Worm (Caenorhabditis elegans) whole organism, young adult: ENCODE measurements around the gene frh-1.

Experiments used
- C17E4.6 ChIP-seq: fragments of 200-800 bp; sonication (Bioruptor generic); IDR thresholded peaks from 2 replicates; pipeline ENCODE4 v1.3.6; 2022; ENCODE audit warnings: missing genetic modification reagents, missing genetic modification characterization, missing compliant biosample characterization
- F10E7.11 ChIP-seq: sonication (generic microtip); optimal IDR thresholded peaks from 2 replicates; lab custom pipeline; 2017; ENCODE audit warnings: mild to moderate bottlenecking, missing genetic modification characterization, moderate library complexity, missing compliant biosample characterization
- F57A8.1 ChIP-seq: fragments of 200-800 bp; sonication (Bioruptor generic); optimal IDR thresholded peaks from 2 replicates; lab custom pipeline; 2018; ENCODE audit warnings: mild to moderate bottlenecking, missing genetic modification characterization, moderate library complexity, missing compliant biosample characterization
- K11D2.4 ChIP-seq: fragments of 200-800 bp; sonication (Bioruptor generic); IDR thresholded peaks from 2 replicates; pipeline ENCODE4 v1.3.6; 2022; ENCODE audit warnings: missing genetic modification reagents, missing genetic modification characterization, missing compliant biosample characterization
- Y53G8AR.9 ChIP-seq: fragments of 200-800 bp; sonication (Bioruptor generic); conservative IDR thresholded peaks from 2 replicates; pipeline ENCODE4 v1.3.6; 2022; ENCODE audit warnings: missing genetic modification reagents, missing genetic modification characterization, missing compliant biosample characterization
- Y56A3A.18 ChIP-seq: fragments of 200-800 bp; sonication (Bioruptor generic); IDR thresholded peaks from 2 replicates; pipeline ENCODE4 v1.3.6; 2022; ENCODE audit warnings: missing genetic modification reagents, missing genetic modification characterization, missing compliant biosample characterization
- Y79H2A.3 ChIP-seq: fragments of 200-800 bp; sonication (Bioruptor generic); conservative IDR thresholded peaks from 2 replicates; pipeline ENCODE4 v1.3.6; 2022; ENCODE audit warnings: missing genetic modification reagents, missing genetic modification characterization, missing compliant biosample characterization
- ZK185.1 ChIP-seq: sonication (generic microtip); optimal IDR thresholded peaks from 2 replicates; lab custom pipeline; 2016; ENCODE audit warnings: mild to moderate bottlenecking, missing genetic modification characterization, missing compliant biosample characterization; ENCODE audit not compliant: poor library complexity, severe bottlenecking
- atf-7 ChIP-seq: sonication (generic microtip); optimal IDR thresholded peaks from 2 replicates; lab custom pipeline; 2017; ENCODE audit warnings: mild to moderate bottlenecking, missing genetic modification characterization, missing compliant biosample characterization
- attf-5 ChIP-seq: fragments of 200-800 bp; sonication (Bioruptor generic); optimal IDR thresholded peaks from 2 replicates; lab custom pipeline; 2018; ENCODE audit warnings: mild to moderate bottlenecking, missing genetic modification characterization, missing compliant biosample characterization
- ccch-3 ChIP-seq: fragments of 200-800 bp; sonication (Bioruptor generic); optimal IDR thresholded peaks from 2 replicates; lab custom pipeline; 2018; ENCODE audit warnings: mild to moderate bottlenecking, missing genetic modification characterization, missing compliant biosample characterization
- cebp-1 ChIP-seq, 2 experiments: fragments of 200-800 bp in 1 of 2; sonication (Bioruptor generic) in 1 of 2; sonication (generic microtip) in 1 of 2; IDR thresholded peaks in 1 of 2; optimal IDR thresholded peaks in 1 of 2; 2 replicates each; pipeline versions ENCODE4 v1.3.6 to Lab custom; 2017 to 2022; ENCODE audit warnings: missing compliant biosample characterization in 2 of 2, missing genetic modification characterization in 2 of 2, mild to moderate bottlenecking in 1 of 2, missing genetic modification reagents in 1 of 2, moderate library complexity in 1 of 2
- ceh-58 ChIP-seq: fragments of 200-800 bp; sonication (Bioruptor generic); IDR thresholded peaks from 2 replicates; pipeline ENCODE4 v1.3.6; 2022; ENCODE audit warnings: missing genetic modification characterization, missing compliant biosample characterization
- dox-1 ChIP-seq: fragments of 200-800 bp; sonication (Bioruptor generic); IDR thresholded peaks from 2 replicates; pipeline ENCODE4 v1.3.6; 2022; ENCODE audit warnings: missing genetic modification reagents, missing genetic modification characterization, missing compliant biosample characterization
- dpl-1 ChIP-seq: fragments of 150-350 bp; optimal IDR thresholded peaks from 2 replicates; lab custom pipeline; 2014; ENCODE audit warnings: missing biosample characterization, missing genetic modification reagents, missing genetic modification characterization
- egrh-3 ChIP-seq: fragments of 200-800 bp; sonication (Bioruptor generic); IDR thresholded peaks from 2 replicates; pipeline ENCODE4 v1.3.6; 2022; ENCODE audit warnings: missing genetic modification reagents, missing genetic modification characterization, missing compliant biosample characterization
- ekl-4 ChIP-seq: fragments of 200-800 bp; sonication (Bioruptor generic); IDR thresholded peaks from 2 replicates; pipeline ENCODE4 v1.3.6; 2022; ENCODE audit warnings: missing genetic modification reagents, missing genetic modification characterization, missing compliant biosample characterization
- ets-4 ChIP-seq: fragments of 200-800 bp; sonication (Bioruptor generic); optimal IDR thresholded peaks from 2 replicates; lab custom pipeline; 2018; ENCODE audit warnings: mild to moderate bottlenecking, missing genetic modification characterization, missing compliant biosample characterization
- hlh-12 ChIP-seq: sonication (generic microtip); optimal IDR thresholded peaks from 2 replicates; lab custom pipeline; 2016; ENCODE audit warnings: missing genetic modification characterization, missing compliant biosample characterization
- hlh-26 ChIP-seq: fragments of 200-800 bp; sonication (Bioruptor generic); conservative IDR thresholded peaks from 2 replicates; pipeline ENCODE4 v1.3.6; 2022; ENCODE audit warnings: missing genetic modification reagents, missing genetic modification characterization, missing compliant biosample characterization
- let-526 ChIP-seq: fragments of 200-800 bp; sonication (Bioruptor generic); IDR thresholded peaks from 2 replicates; pipeline ENCODE4 v1.3.6; 2022; ENCODE audit warnings: missing genetic modification reagents, missing genetic modification characterization, missing compliant biosample characterization
- let-607 ChIP-seq, 2 experiments: fragments of 200-800 bp in 1 of 2; sonication (Bioruptor generic) in 1 of 2; sonication (generic microtip) in 1 of 2; optimal IDR thresholded peaks; 2 replicates each; lab custom pipeline; 2016 to 2018; ENCODE audit warnings: mild to moderate bottlenecking in 2 of 2, missing compliant biosample characterization in 2 of 2, missing genetic modification characterization in 2 of 2, moderate library complexity in 2 of 2, missing genotype in 1 of 2
- lin-26 ChIP-seq: fragments of 200-800 bp; sonication (Bioruptor generic); IDR thresholded peaks from 2 replicates; pipeline ENCODE4 v1.3.6; 2022; ENCODE audit warnings: missing genetic modification reagents, missing genetic modification characterization, missing compliant biosample characterization
- lin-35 ChIP-seq, 3 experiments: fragments of 150-350 bp in 2 of 3; sonication (generic microtip) in 1 of 3; optimal IDR thresholded peaks; 2 replicates each; lab custom pipeline; 2014 to 2018; ENCODE audit warnings: missing biosample characterization in 3 of 3, missing genetic modification characterization in 3 of 3, missing genetic modification reagents in 3 of 3
- lsl-1 ChIP-seq: fragments of 200-800 bp; sonication (Bioruptor generic); optimal IDR thresholded peaks from 2 replicates; lab custom pipeline; 2018; ENCODE audit warnings: mild to moderate bottlenecking, missing genetic modification characterization, moderate library complexity, missing compliant biosample characterization
- madf-8 ChIP-seq: fragments of 200-800 bp; sonication (Bioruptor generic); conservative IDR thresholded peaks from 2 replicates; pipeline ENCODE4 v1.3.6; 2022; ENCODE audit warnings: missing genetic modification reagents, missing genetic modification characterization, missing compliant biosample characterization
- mcd-1 ChIP-seq: fragments of 200-800 bp; sonication (Bioruptor generic); IDR thresholded peaks from 2 replicates; pipeline ENCODE4 v1.3.6; 2022; ENCODE audit warnings: missing genetic modification reagents, missing genetic modification characterization, missing compliant biosample characterization
- mes-4 ChIP-seq: sonication (generic microtip); optimal IDR thresholded peaks from 2 replicates; lab custom pipeline; 2016; ENCODE audit warnings: missing genotype, missing genetic modification characterization, missing compliant biosample characterization
- nfya-1 ChIP-seq: sonication (generic microtip); optimal IDR thresholded peaks from 2 replicates; lab custom pipeline; 2017; ENCODE audit warnings: antibody characterized with exemption, missing compliant biosample characterization, missing genetic modification characterization, borderline replicate concordance; ENCODE audit not compliant: insufficient read depth
- nfya-2 ChIP-seq: fragments of 200-800 bp; sonication (Bioruptor generic); IDR thresholded peaks from 2 replicates; pipeline ENCODE4 v1.3.6; 2022; ENCODE audit warnings: missing genetic modification reagents, missing genetic modification characterization, missing compliant biosample characterization
- nhr-80 ChIP-seq: sonication (generic microtip); optimal IDR thresholded peaks from 2 replicates; lab custom pipeline; 2016; ENCODE audit warnings: missing genetic modification characterization, missing compliant biosample characterization
- rcor-1 ChIP-seq: fragments of 200-800 bp; sonication (Bioruptor generic); IDR thresholded peaks from 2 replicates; pipeline ENCODE4 v1.3.6; 2022; ENCODE audit warnings: missing genetic modification reagents, missing genetic modification characterization, missing compliant biosample characterization
- sdz-38 ChIP-seq: sonication (generic microtip); optimal IDR thresholded peaks from 2 replicates; lab custom pipeline; 2016; ENCODE audit warnings: missing genotype, missing genetic modification characterization, missing compliant biosample characterization
- snpc-1.1 ChIP-seq: sonication (generic microtip); optimal IDR thresholded peaks from 2 replicates; lab custom pipeline; 2017; ENCODE audit warnings: missing genetic modification characterization, mild to moderate bottlenecking, missing compliant biosample characterization, antibody characterized with exemption, moderate library complexity, missing genotype, missing genetic modification reagents; ENCODE audit not compliant: insufficient read depth
- snpc-1.3 ChIP-seq: sonication (generic microtip); optimal IDR thresholded peaks from 2 replicates; lab custom pipeline; 2017; ENCODE audit warnings: missing genetic modification characterization, mild to moderate bottlenecking, missing compliant biosample characterization, antibody characterized with exemption, moderate library complexity, missing genotype, missing genetic modification reagents; ENCODE audit not compliant: insufficient read depth
- somi-1 ChIP-seq: fragments of 200-800 bp; sonication (Bioruptor generic); optimal IDR thresholded peaks from 2 replicates; lab custom pipeline; 2018; ENCODE audit warnings: mild to moderate bottlenecking, missing genetic modification characterization, missing compliant biosample characterization
- tlf-1 ChIP-seq: fragments of 200-800 bp; sonication (Bioruptor generic); optimal IDR thresholded peaks from 2 replicates; lab custom pipeline; 2018; ENCODE audit warnings: mild to moderate bottlenecking, missing genetic modification characterization, missing compliant biosample characterization
- unc-62 ChIP-seq: fragments of 150-350 bp; optimal IDR thresholded peaks from 2 replicates; lab custom pipeline; 2014; ENCODE audit warnings: missing biosample characterization, missing genetic modification reagents, missing genetic modification characterization
- xnd-1 ChIP-seq: sonication (generic microtip); optimal IDR thresholded peaks from 2 replicates; lab custom pipeline; 2016; ENCODE audit warnings: missing genotype, missing genetic modification reagents, missing genetic modification characterization, missing compliant biosample characterization
- zfh-2 ChIP-seq: fragments of 200-800 bp; sonication (Bioruptor generic); conservative IDR thresholded peaks from 2 replicates; pipeline ENCODE4 v1.3.6; 2022; ENCODE audit warnings: missing genetic modification reagents, missing genetic modification characterization, missing compliant biosample characterization
- ztf-18 ChIP-seq: sonication (generic microtip); optimal IDR thresholded peaks from 2 replicates; lab custom pipeline; 2016; ENCODE audit warnings: missing genotype, mild to moderate bottlenecking, missing genetic modification characterization, missing compliant biosample characterization
- ztf-22 ChIP-seq: fragments of 200-800 bp; sonication (Bioruptor generic); optimal IDR thresholded peaks from 2 replicates; lab custom pipeline; 2018; ENCODE audit warnings: mild to moderate bottlenecking, missing genetic modification characterization, moderate library complexity, missing compliant biosample characterization
- ztf-6 ChIP-seq: fragments of 200-800 bp; sonication (Bioruptor generic); IDR thresholded peaks from 2 replicates; pipeline ENCODE4 v1.3.6; 2022; ENCODE audit warnings: missing genetic modification reagents, missing genetic modification characterization, missing compliant biosample characterization

frh-1 gene

DNA sequence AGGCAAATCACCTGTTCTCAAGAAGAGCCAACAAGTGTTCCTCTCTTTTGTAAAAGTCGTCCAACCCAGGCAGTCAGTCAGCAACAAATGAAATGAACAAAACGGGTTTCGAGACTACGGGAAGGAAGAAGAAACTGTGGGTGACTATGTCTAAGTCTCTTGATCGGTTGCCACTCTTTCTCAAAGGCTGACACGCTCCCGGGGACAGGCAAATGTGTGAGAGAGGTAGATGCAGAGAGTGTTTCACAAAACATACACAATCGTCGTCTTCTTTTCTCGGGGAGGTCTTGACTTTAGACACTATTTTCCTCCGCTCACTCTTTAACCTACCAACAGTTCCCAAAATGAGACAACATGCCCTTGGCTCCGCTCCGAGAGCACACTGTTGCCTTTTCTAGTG is 13.9 kb downstream of the frh-1 start:
- no peak for TF ChIP-seq ztf-22 (GFP tag; lab: Kevin White, UChicago)
- no peak for TF ChIP-seq ets-4 (GFP tag; lab: Kevin White, UChicago)
- peak; percentile 60; the same call in 1 of the 2 replicates for TF ChIP-seq dox-1 (GFP tag; lab: Robert Waterston, UW)
- no peak for TF ChIP-seq cebp-1 (GFP tag; IDR thresholded peaks at IDR 0.05; lab: Robert Waterston, UW)
- TF ChIP-seq cebp-1 (tag; optimal IDR thresholded peaks at IDR 0.05; lab: Kevin White, UChicago): peak; percentile 25
- no peak for TF ChIP-seq lin-26 (GFP tag; lab: Robert Waterston, UW)
- TF ChIP-seq lin-35 (GFP tag; optimal IDR thresholded peaks at IDR 0.05; lab: Kevin White, UChicago): no peak
- TF ChIP-seq F10E7.11 (tag; lab: Kevin White, UChicago): no peak
- no peak for TF ChIP-seq snpc-1.1 (tag; lab: Kevin White, UChicago)
- no peak for TF ChIP-seq K11D2.4 (GFP tag; lab: Robert Waterston, UW)
- peak; percentile 59 for TF ChIP-seq nhr-80 (tag; lab: Kevin White, UChicago)
- TF ChIP-seq rcor-1: no peak
- TF ChIP-seq zfh-2 (GFP tag; lab: Robert Waterston, UW): 0 out of 2 replicates have a peak, but pooled peaks have one; percentile 25
- TF ChIP-seq nfya-2 (GFP tag; lab: Robert Waterston, UW): no peak
- peak; percentile 43 for TF ChIP-seq attf-5
- no peak for TF ChIP-seq let-607 (tag; optimal IDR thresholded peaks at IDR 0.05; lab: Kevin White, UChicago)
- TF ChIP-seq ZK185.1 (tag; lab: Kevin White, UChicago): no peak
- no peak for TF ChIP-seq let-526

DNA sequence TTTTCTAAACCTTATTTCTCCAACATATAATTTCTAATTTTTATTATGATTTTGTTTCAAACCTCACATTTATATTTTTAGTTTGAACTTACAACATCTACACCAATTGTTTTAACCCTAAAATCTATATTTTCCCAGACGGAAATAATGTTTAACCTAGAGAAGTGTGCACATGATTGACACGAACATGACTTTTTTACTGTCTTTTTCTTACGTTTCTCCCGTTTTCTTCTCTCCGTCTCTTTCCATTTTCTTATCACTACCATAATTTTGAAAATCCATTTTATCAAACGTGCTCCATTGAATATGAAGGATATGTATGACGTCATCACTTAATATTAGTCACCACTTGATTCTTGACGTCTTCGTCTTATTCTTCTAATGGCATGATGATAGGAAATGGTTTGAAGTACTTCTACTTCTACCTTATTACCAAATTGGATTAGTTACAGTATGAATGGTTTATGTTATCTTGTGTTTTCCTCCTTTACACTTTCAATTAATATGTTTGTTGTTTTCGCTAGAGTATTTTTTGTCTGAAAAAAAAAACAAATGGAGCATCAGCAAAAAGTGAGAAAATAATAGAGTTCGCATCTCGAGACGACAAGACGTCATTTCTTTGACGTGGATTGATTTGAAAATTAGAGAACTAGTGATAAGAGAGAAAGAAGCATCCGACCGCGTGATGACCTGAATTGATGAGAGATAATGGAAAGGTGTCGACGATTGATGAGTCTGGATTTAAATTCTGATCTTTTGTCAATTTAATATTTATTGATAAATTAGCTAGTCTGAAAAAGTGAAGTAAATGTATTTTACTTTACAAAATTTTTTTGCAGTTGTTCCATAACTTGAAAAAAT is 14.9 kb downstream of the frh-1 start:
- TF ChIP-seq zfh-2 (GFP tag; lab: Robert Waterston, UW) (no peak), tlf-1 (GFP tag; lab: Kevin White, UChicago) (no peak), madf-8 (no peak), somi-1 (GFP tag; lab: Kevin White, UChicago) (no peak), nhr-80 (tag; lab: Kevin White, UChicago) (peak; percentile 60), unc-62 (peak; percentile 90), F57A8.1 (GFP tag; lab: Kevin White, UChicago) (no peak), dpl-1 (GFP tag; lab: Kevin White, UChicago) (no peak), nfya-1 (tag; lab: Kevin White, UChicago) (no peak), snpc-1.3 (no peak), egrh-3 (GFP tag; lab: Robert Waterston, UW) (no peak), ekl-4 (GFP tag; lab: Robert Waterston, UW) (no peak), ztf-6 (no peak), sdz-38 (no peak), let-526 (no peak), Y79H2A.3 (no peak), mes-4 (tag; lab: Kevin White, UChicago) (no peak), lsl-1 (GFP tag; lab: Kevin White, UChicago) (no peak), let-607 (tag; optimal IDR thresholded peaks at IDR 0.05; lab: Kevin White, UChicago) (peak in 1 of 2 experiments; percentile 21), nfya-2 (GFP tag; lab: Robert Waterston, UW) (no peak), C17E4.6 (GFP tag; lab: Robert Waterston, UW) (no peak), atf-7 (peak; percentile 87), Y53G8AR.9 (GFP tag; lab: Robert Waterston, UW) (no peak), xnd-1 (tag; lab: Kevin White, UChicago) (no peak), mcd-1 (GFP tag; lab: Robert Waterston, UW) (no peak), ccch-3 (no peak), Y56A3A.18 (no peak), hlh-26 (GFP tag; lab: Robert Waterston, UW) (no peak), ceh-58 (GFP tag; lab: Robert Waterston, UW) (no peak), hlh-12 (no peak), cebp-1 (GFP tag; IDR thresholded peaks at IDR 0.05; lab: Robert Waterston, UW) (no peak), cebp-1 (tag; optimal IDR thresholded peaks at IDR 0.05; lab: Kevin White, UChicago) (peak; percentile 25), ztf-18 (tag; lab: Kevin White, UChicago) (no peak)
